Worm (Caenorhabditis elegans) whole organism, L1 larva: ENCODE measurements around the gene col-95.
A peak's percentile ranks its signal among the peaks of the same experiment; 100 is the strongest.

ENCODE experiments used
- F16B12.6 ChIP-seq: fragments of 150-350 bp; optimal IDR thresholded peaks from 2 replicates; lab custom pipeline; 2014; ENCODE audit warnings: missing biosample characterization, missing genetic modification characterization
- Y116A8C.19 ChIP-seq: sonication (generic microtip); optimal IDR thresholded peaks from 2 replicates; lab custom pipeline; 2016; ENCODE audit warnings: missing compliant biosample characterization, missing genetic modification characterization, borderline replicate concordance
- ama-1 ChIP-seq: fragments of 150-350 bp; optimal IDR thresholded peaks from 2 replicates; lab custom pipeline; 2014
- blmp-1 ChIP-seq: fragments of 150-350 bp; optimal IDR thresholded peaks from 2 replicates; lab custom pipeline; 2014; ENCODE audit warnings: missing biosample characterization, missing genetic modification characterization
- ceh-82 ChIP-seq, 3 experiments: fragments of 150-350 bp in 1 of 3; sonication (generic microtip) in 2 of 3; optimal IDR thresholded peaks; 2 replicates each; lab custom pipeline; 2014 to 2017; ENCODE audit warnings: missing biosample characterization in 3 of 3, missing genetic modification characterization in 3 of 3
- ceh-88 ChIP-seq: fragments of 200-800 bp; sonication (Bioruptor generic); IDR thresholded peaks from 2 replicates; pipeline ENCODE4 v1.3.6; 2022; ENCODE audit warnings: missing genetic modification characterization, missing compliant biosample characterization
- dsc-1 ChIP-seq: sonication (generic microtip); optimal IDR thresholded peaks from 2 replicates; lab custom pipeline; 2016; ENCODE audit warnings: mild to moderate bottlenecking, missing genetic modification characterization, missing compliant biosample characterization
- efl-1 ChIP-seq, 4 experiments: fragments of 150-350 bp; optimal IDR thresholded peaks in 3 of 4; peaks in 1 of 4; 1 replicate in 1 of 4; 2 replicates in 3 of 4; lab custom pipeline; 2014; ENCODE audit warnings: missing biosample characterization in 2 of 4, missing genetic modification characterization in 2 of 4, missing genetic modification reagents in 2 of 4
- egl-13 ChIP-seq: sonication (generic microtip); optimal IDR thresholded peaks from 2 replicates; lab custom pipeline; 2016; ENCODE audit warnings: missing genotype, missing genetic modification reagents, missing genetic modification characterization, missing compliant biosample characterization
- ets-5 ChIP-seq: fragments of 200-800 bp; sonication (Bioruptor generic); IDR thresholded peaks from 2 replicates; pipeline ENCODE4 v1.3.6; 2022; ENCODE audit warnings: missing genetic modification characterization, missing compliant biosample characterization
- fkh-10 ChIP-seq: sonication (generic microtip); optimal IDR thresholded peaks from 2 replicates; lab custom pipeline; 2017; ENCODE audit warnings: missing biosample characterization, missing genetic modification reagents, missing genetic modification characterization
- fkh-8 ChIP-seq: sonication (generic microtip); optimal IDR thresholded peaks from 2 replicates; lab custom pipeline; 2016; ENCODE audit warnings: mild to moderate bottlenecking, missing genetic modification characterization, missing compliant biosample characterization
- fos-1 ChIP-seq: fragments of 150-350 bp; optimal IDR thresholded peaks from 2 replicates; lab custom pipeline; 2014; ENCODE audit warnings: missing biosample characterization, missing genetic modification characterization
- lin-14 ChIP-seq: fragments of 200-800 bp; sonication (Bioruptor generic); optimal IDR thresholded peaks from 2 replicates; lab custom pipeline; 2018; ENCODE audit warnings: mild to moderate bottlenecking, missing genetic modification characterization, moderate library complexity, missing compliant biosample characterization
- lsy-2 ChIP-seq, 2 experiments: fragments of 150-350 bp; optimal IDR thresholded peaks; 2 replicates each; lab custom pipeline; 2014; ENCODE audit warnings: missing biosample characterization in 2 of 2, missing genetic modification characterization in 2 of 2
- mef-2 ChIP-seq: fragments of 150-350 bp; optimal IDR thresholded peaks from 2 replicates; lab custom pipeline; 2014; ENCODE audit warnings: missing biosample characterization, missing genetic modification characterization
- mep-1 ChIP-seq: fragments of 150-350 bp; optimal IDR thresholded peaks from 2 replicates; lab custom pipeline; 2014; ENCODE audit warnings: missing biosample characterization, missing genetic modification characterization
- nhr-11 ChIP-seq: fragments of 150-350 bp; optimal IDR thresholded peaks from 2 replicates; lab custom pipeline; 2014; ENCODE audit warnings: missing biosample characterization, missing genetic modification characterization
- nhr-12 ChIP-seq: sonication (generic microtip); optimal IDR thresholded peaks from 2 replicates; lab custom pipeline; 2017; ENCODE audit warnings: missing biosample characterization, missing genetic modification characterization
- nhr-47 ChIP-seq: sonication (generic microtip); optimal IDR thresholded peaks from 2 replicates; lab custom pipeline; 2016; ENCODE audit warnings: mild to moderate bottlenecking, missing genetic modification characterization, moderate library complexity, missing compliant biosample characterization
- nhr-71 ChIP-seq: sonication (generic microtip); optimal IDR thresholded peaks from 2 replicates; lab custom pipeline; 2016; ENCODE audit warnings: mild to moderate bottlenecking, missing genetic modification characterization, moderate library complexity, missing compliant biosample characterization
- nhr-77 ChIP-seq: fragments of 150-350 bp; optimal IDR thresholded peaks from 2 replicates; lab custom pipeline; 2014; ENCODE audit warnings: missing biosample characterization, missing genetic modification characterization
- nhr-85 ChIP-seq: sonication (generic microtip); peaks from one replicate; lab custom pipeline; 2016; ENCODE audit warnings: missing genetic modification characterization, inconsistent platforms, missing compliant biosample characterization
- pax-3 ChIP-seq: fragments of 200-800 bp; sonication (Bioruptor generic); optimal IDR thresholded peaks from 2 replicates; lab custom pipeline; 2018; ENCODE audit warnings: mild to moderate bottlenecking, missing genetic modification characterization, moderate library complexity, missing compliant biosample characterization
- snu-23 ChIP-seq: sonication (generic microtip); optimal IDR thresholded peaks from 2 replicates; lab custom pipeline; 2016; ENCODE audit warnings: missing genetic modification characterization, missing compliant biosample characterization
- sox-4 ChIP-seq: sonication (generic microtip); optimal IDR thresholded peaks from 2 replicates; lab custom pipeline; 2016; ENCODE audit warnings: missing genetic modification characterization, missing compliant biosample characterization
- swsn-7 ChIP-seq: sonication (generic microtip); optimal IDR thresholded peaks from 2 replicates; lab custom pipeline; 2016; ENCODE audit warnings: missing genetic modification characterization, missing compliant biosample characterization
- tbx-2 ChIP-seq: sonication (generic microtip); optimal IDR thresholded peaks from 2 replicates; lab custom pipeline; 2016; ENCODE audit warnings: missing genetic modification characterization, missing compliant biosample characterization
- unc-130 ChIP-seq: fragments of 150-350 bp; optimal IDR thresholded peaks from 2 replicates; lab custom pipeline; 2017; ENCODE audit warnings: missing biosample characterization, missing genetic modification characterization, inconsistent platforms
- ztf-11 ChIP-seq, 2 experiments: sonication (generic microtip); optimal IDR thresholded peaks; 2 replicates each; lab custom pipeline; 2016 to 2017; ENCODE audit warnings: missing genetic modification characterization in 2 of 2, missing biosample characterization in 1 of 2, missing compliant biosample characterization in 1 of 2

col-95 gene

ce11 chrIII:11659804-11660203 lies 44.0 kb upstream of the col-95 start:
- TF ChIP-seq fkh-8 (tag; lab: Kevin White, UChicago) (peak; percentile 22), lin-14 (peak; percentile 58), nhr-47 (tag; lab: Kevin White, UChicago) (peak; percentile 21), mef-2 (tag; lab: Kevin White, UChicago) (no peak)
- TF ChIP-seq, all 84 proteins: peak for 3

ce11 chrIII:11660736-11661135 lies 43.1 kb upstream of the col-95 start:
- TF ChIP-seq fkh-10 (GFP tag; lab: Kevin White, UChicago) (peak; percentile 20), ets-5 (GFP tag; lab: Robert Waterston, UW) (no peak), efl-1 (optimal IDR thresholded peaks at IDR 0.05; lab: Kevin White, UChicago) (peak in 1 of 2 experiments; percentile 2), efl-1 (GFP tag; optimal IDR thresholded peaks at IDR 0.05 in 1 of 2; lab: Kevin White, UChicago) (no peak), fos-1 (no peak), snu-23 (peak; percentile 26), dsc-1 (tag; lab: Kevin White, UChicago) (peak; percentile 17), lsy-2 (tag; optimal IDR thresholded peaks at IDR 0.05; lab: Kevin White, UChicago) (peak in 1 of 2 experiments; percentile 34), nhr-77 (tag; lab: Kevin White, UChicago) (peak; percentile 29), fkh-8 (tag; lab: Kevin White, UChicago) (no peak), lin-14 (peak; percentile 72), mep-1 (tag; lab: Kevin White, UChicago) (peak; percentile 22)

- TF ChIP-seq lsy-2 (tag; optimal IDR thresholded peaks at IDR 0.05; lab: Kevin White, UChicago) = peak in 1 of 2 experiments; percentile 9
- TF ChIP-seq ztf-11 (tag; optimal IDR thresholded peaks at IDR 0.05; lab: Kevin White, UChicago) = no peak
- no peak for TF ChIP-seq sox-4 (tag; lab: Kevin White, UChicago)
- no peak for TF ChIP-seq Y116A8C.19 (tag; lab: Kevin White, UChicago)
- peak; percentile 37 for TF ChIP-seq fkh-8 (tag; lab: Kevin White, UChicago)
- peak; percentile 51 for TF ChIP-seq fkh-10 (GFP tag; lab: Kevin White, UChicago)
- no peak for TF ChIP-seq unc-130 (tag; lab: Kevin White, UChicago)
- TF ChIP-seq nhr-71 = peak; percentile 42
- TF ChIP-seq nhr-47 (tag; lab: Kevin White, UChicago) = peak; percentile 30
- peak; percentile 3 for TF ChIP-seq egl-13 (tag; lab: Kevin White, UChicago)
- peak; percentile 22 for TF ChIP-seq swsn-7
- peak in 1 of 3 experiments; percentile 32 for TF ChIP-seq ceh-82 (tag; optimal IDR thresholded peaks at IDR 0.05; lab: Kevin White, UChicago)
- TF ChIP-seq F16B12.6 (tag; lab: Kevin White, UChicago) = no peak
- peak; percentile 79 for TF ChIP-seq lin-14
- TF ChIP-seq tbx-2 (tag; lab: Kevin White, UChicago) = peak; percentile 34
- TF ChIP-seq snu-23 = peak; percentile 29
Observed at ce11 chrIII:11663400-11663799, 40.4 kb upstream of the col-95 start.

- TF ChIP-seq mef-2 (tag; lab: Kevin White, UChicago) = no peak
- TF ChIP-seq mep-1 (tag; lab: Kevin White, UChicago) = peak; percentile 4
- TF ChIP-seq blmp-1 (tag; lab: Kevin White, UChicago) = peak; percentile 97
- TF ChIP-seq snu-23 = peak; percentile 7
- peak; percentile 47 for TF ChIP-seq lin-14
- TF ChIP-seq nhr-11 (tag; lab: Kevin White, UChicago) = no peak
- TF ChIP-seq nhr-85 (tag; lab: Kevin White, UChicago) = peak; percentile 47
Observed at ce11 chrIII:11666819-11667218, 37.0 kb upstream of the col-95 start.

ce11 chrIII:11669008-11669407 lies 34.8 kb upstream of the col-95 start:
- no peak for TF ChIP-seq ceh-88 (GFP tag; lab: Robert Waterston, UW)
- no peak for TF ChIP-seq nhr-12
- TF ChIP-seq pax-3 (tag; lab: Kevin White, UChicago) = peak; percentile 45
- peak; percentile 14 for TF ChIP-seq nhr-47 (tag; lab: Kevin White, UChicago)
- TF ChIP-seq dsc-1 (tag; lab: Kevin White, UChicago) = peak; percentile 99

- peak; percentile 71 for TF ChIP-seq dsc-1 (tag; lab: Kevin White, UChicago)
- TF ChIP-seq sox-4 (tag; lab: Kevin White, UChicago) = peak; percentile 3
- peak; percentile 57 for TF ChIP-seq nhr-85 (tag; lab: Kevin White, UChicago)
- TF ChIP-seq ama-1 = no peak
Observed at ce11 chrIII:11680514-11680913, 23.3 kb upstream of the col-95 start.
